Worm (Caenorhabditis elegans): ENCODE data around the gene srw-11.

- no peak for TF ChIP-seq ama-1 (optimal IDR thresholded peaks at IDR 0.05)
- TF ChIP-seq nhr-11 (tag; optimal IDR thresholded peaks at IDR 0.05): no peak
- TF ChIP-seq elt-2 (tag; optimal IDR thresholded peaks at IDR 0.05): no peak
- no peak for TF ChIP-seq pqm-1 (tag; optimal IDR thresholded peaks at IDR 0.05)
- TF ChIP-seq che-1 (tag; optimal IDR thresholded peaks at IDR 0.05): no peak
- no peak for TF ChIP-seq ceh-30 (tag; optimal IDR thresholded peaks at IDR 0.05)
- TF ChIP-seq gmeb-2 (tag; optimal IDR thresholded peaks at IDR 0.05): no peak
- no peak for TF ChIP-seq pat-9 (tag; optimal IDR thresholded peaks at IDR 0.05)
These were observed 23.4 kb downstream of the srw-11 start, which contains the start of gene sri-25 for ce11 chrV:15216705-15217104.
